Fruit fly (Drosophila melanogaster) whole organism: ENCODE data around the gene RabGGTb.
A peak's percentile ranks its signal among the peaks of the same experiment; 100 is the strongest.

ENCODE experiments used
- CG8478 ChIP-seq: fragments of >200 bp; optimal IDR thresholded peaks from 2 replicates; lab custom pipeline; 2018; ENCODE audit warnings: inconsistent platforms
- Dll ChIP-seq: fragments of >200 bp; optimal IDR thresholded peaks from 2 replicates; lab custom pipeline; 2017
- EcR ChIP-seq, 2 experiments: fragments of >200 bp; optimal IDR thresholded peaks; 2 replicates each; lab custom pipeline; 2017; ENCODE audit warnings: missing biosample characterization in 2 of 2, missing genetic modification characterization in 2 of 2, missing genetic modification reagents in 2 of 2
- pan ChIP-seq: fragments of >200 bp; optimal IDR thresholded peaks from 2 replicates; lab custom pipeline; 2017
- psq ChIP-seq: fragments of >200 bp; optimal IDR thresholded peaks from 2 replicates; lab custom pipeline; 2017
- usp ChIP-seq: fragments of >200 bp; optimal IDR thresholded peaks from 2 replicates; lab custom pipeline; 2017; ENCODE audit warnings: missing biosample characterization, missing genetic modification characterization, mixed read lengths

The RabGGTb gene

dm6 chr2L:2855204-2855768, 23.6 kb upstream of the RabGGTb start:
- TF ChIP-seq psq (lab: Kevin White, UChicago) = no peak
- no peak for TF ChIP-seq CG8478 (lab: Kevin White, UChicago)
- no peak for TF ChIP-seq pan (lab: Kevin White, UChicago)
- no peak for TF ChIP-seq Dll (lab: Kevin White, UChicago)
- no peak for TF ChIP-seq EcR (GFP tag; optimal IDR thresholded peaks at IDR 0.05; lab: Kevin White, UChicago)
- no peak for TF ChIP-seq usp (GFP tag; lab: Kevin White, UChicago)

DNA sequence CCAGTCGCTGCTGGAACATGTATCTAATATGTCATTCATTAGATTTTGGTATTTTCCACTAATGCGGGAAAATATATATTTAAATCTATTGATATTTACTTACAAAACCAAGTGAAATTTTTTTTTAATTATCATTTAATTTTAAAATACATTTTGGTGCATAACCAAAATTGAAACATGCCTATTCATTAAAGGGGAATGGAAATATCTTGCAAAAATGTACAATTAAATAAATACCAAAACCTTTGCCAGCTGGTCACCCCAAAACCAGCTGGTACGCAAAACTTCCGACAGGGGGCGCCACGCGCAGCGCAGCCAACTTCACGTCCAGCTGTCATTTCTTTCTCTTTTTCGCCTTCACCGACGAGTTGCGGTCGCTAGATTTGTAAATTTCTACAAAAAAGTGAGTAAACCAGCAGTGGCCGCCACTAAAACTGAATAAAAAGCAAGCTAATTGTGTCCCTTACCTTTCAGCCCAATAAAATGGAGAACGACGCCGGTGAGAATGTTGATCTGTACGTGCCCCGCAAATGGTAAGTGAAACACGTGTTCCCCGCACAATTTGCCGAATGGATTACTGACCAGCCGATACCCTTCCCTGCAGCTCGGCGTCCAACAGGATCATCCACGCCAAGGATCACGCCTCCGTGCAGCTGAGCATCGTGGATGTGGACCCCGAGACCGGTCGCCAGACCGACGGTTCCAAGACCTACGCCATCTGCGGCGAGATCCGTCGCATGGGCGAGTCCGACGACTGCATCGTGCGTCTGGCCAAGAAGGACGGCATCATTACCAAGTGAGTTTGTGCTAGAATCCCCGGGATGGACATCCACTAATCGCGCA, 22.9 kb upstream of the RabGGTb start, which contains the start of the genes CG3104 and RpS21:
Gene CG3104, minus strand, starts transcription at position 6 of the 843 bp plus-strand sequence.
Gene RpS21, plus strand, starts transcription at position 298 of the 843 bp plus-strand sequence.
- TF ChIP-seq pan (lab: Kevin White, UChicago) (no peak), psq (lab: Kevin White, UChicago) (no peak), Dll (lab: Kevin White, UChicago) (no peak), EcR (GFP tag; optimal IDR thresholded peaks at IDR 0.05; lab: Kevin White, UChicago) (no peak), CG8478 (lab: Kevin White, UChicago) (no peak), usp (GFP tag; lab: Kevin White, UChicago) (no peak)

- TF ChIP-seq psq (lab: Kevin White, UChicago) (no peak), pan (lab: Kevin White, UChicago) (peak; percentile 18)
These were observed 21.8 kb upstream of the RabGGTb start, which contains the start of gene CG2991 for dm6 chr2L:2856960-2857584. CG2991 (plus strand) TSS chr2L:2857164.

- TF ChIP-seq EcR (GFP tag; optimal IDR thresholded peaks at IDR 0.05; lab: Kevin White, UChicago) (no peak), Dll (lab: Kevin White, UChicago) (no peak), pan (lab: Kevin White, UChicago) (no peak), usp (GFP tag; lab: Kevin White, UChicago) (no peak), psq (lab: Kevin White, UChicago) (no peak), CG8478 (lab: Kevin White, UChicago) (no peak)
These were observed 20.8 kb upstream of the RabGGTb start for dm6 chr2L:2857862-2858734.

DNA sequence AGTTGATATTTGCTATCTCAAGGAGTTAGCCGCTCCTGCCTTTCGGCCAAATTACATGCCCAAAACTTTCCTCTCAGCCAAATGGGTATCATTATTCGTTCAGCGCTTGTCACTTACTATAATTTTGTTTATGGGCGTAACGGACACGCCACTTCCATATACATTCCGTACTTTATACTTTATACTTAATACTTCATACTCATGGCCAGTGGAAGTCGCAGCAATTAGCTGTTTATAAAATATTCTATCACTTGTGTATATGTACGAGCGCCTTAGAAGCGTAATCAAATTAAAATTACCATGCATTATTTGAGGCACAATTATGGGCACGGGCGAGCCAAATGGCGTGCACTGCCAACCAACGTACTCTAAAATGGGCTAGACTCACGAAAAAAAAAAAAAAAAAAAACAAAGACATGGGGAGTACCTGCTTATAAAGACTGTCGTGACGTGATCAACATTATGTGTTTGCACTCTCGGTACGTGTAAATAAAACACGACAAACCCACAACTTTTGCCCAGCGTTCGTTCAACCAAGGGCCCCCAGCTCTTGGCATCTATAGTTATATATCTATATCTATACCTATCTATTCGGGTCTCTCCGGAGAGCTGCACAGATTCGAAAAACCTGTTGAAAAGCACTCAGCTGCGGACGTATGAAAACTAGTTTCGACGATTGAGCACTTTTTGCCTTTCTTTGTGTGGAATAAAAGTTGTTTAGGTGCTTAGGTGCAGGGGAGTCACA, 17.6 kb upstream of the RabGGTb start:
- TF ChIP-seq Dll (lab: Kevin White, UChicago) (no peak), CG8478 (lab: Kevin White, UChicago) (no peak), pan (lab: Kevin White, UChicago) (no peak), EcR (GFP tag; optimal IDR thresholded peaks at IDR 0.05; lab: Kevin White, UChicago) (peak in 1 of 2 experiments; percentile 73)

- TF ChIP-seq CG8478 (lab: Kevin White, UChicago) (no peak), usp (GFP tag; lab: Kevin White, UChicago) (no peak), psq (lab: Kevin White, UChicago) (no peak), pan (lab: Kevin White, UChicago) (no peak)
These were observed 16.9 kb upstream of the RabGGTb start for dm6 chr2L:2861885-2862620.

- TF ChIP-seq CG8478 (lab: Kevin White, UChicago) (no peak), Dll (lab: Kevin White, UChicago) (no peak), usp (GFP tag; lab: Kevin White, UChicago) (no peak), psq (lab: Kevin White, UChicago) (no peak), EcR (GFP tag; optimal IDR thresholded peaks at IDR 0.05; lab: Kevin White, UChicago) (no peak), pan (lab: Kevin White, UChicago) (no peak)
These were observed 16.3 kb upstream of the RabGGTb start for dm6 chr2L:2862621-2862962.

DNA sequence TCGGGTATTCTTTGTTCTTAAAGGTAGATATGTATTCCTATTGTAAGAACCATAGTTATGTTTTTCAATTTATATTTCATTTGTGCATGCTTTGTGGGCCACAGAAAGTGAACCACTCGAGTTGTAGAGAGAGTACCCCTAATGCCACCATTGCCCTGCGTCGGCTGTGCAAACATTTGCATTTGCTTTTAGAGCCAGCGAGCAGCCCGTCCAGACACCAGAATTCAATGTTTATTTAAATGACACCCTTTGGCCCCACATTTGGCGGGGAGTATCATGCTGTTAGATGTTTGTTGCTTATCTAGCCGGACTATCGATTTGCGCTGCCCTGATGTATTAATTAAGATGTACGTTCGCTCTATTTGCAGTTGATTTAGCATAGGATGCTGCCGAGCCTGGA, 14.3 kb upstream of the RabGGTb start:
- no peak for TF ChIP-seq CG8478 (lab: Kevin White, UChicago)
- TF ChIP-seq psq (lab: Kevin White, UChicago) = no peak
- no peak for TF ChIP-seq Dll (lab: Kevin White, UChicago)
- no peak for TF ChIP-seq pan (lab: Kevin White, UChicago)
- TF ChIP-seq usp (GFP tag; lab: Kevin White, UChicago) = no peak

dm6 chr2L:2865560-2866309, 13.2 kb upstream of the RabGGTb start:
- no peak for TF ChIP-seq CG8478 (lab: Kevin White, UChicago)
- no peak for TF ChIP-seq EcR (GFP tag; optimal IDR thresholded peaks at IDR 0.05; lab: Kevin White, UChicago)
